Worm (Caenorhabditis elegans): ENCODE results near the gene R155.3.

The R155.3 gene

DNA sequence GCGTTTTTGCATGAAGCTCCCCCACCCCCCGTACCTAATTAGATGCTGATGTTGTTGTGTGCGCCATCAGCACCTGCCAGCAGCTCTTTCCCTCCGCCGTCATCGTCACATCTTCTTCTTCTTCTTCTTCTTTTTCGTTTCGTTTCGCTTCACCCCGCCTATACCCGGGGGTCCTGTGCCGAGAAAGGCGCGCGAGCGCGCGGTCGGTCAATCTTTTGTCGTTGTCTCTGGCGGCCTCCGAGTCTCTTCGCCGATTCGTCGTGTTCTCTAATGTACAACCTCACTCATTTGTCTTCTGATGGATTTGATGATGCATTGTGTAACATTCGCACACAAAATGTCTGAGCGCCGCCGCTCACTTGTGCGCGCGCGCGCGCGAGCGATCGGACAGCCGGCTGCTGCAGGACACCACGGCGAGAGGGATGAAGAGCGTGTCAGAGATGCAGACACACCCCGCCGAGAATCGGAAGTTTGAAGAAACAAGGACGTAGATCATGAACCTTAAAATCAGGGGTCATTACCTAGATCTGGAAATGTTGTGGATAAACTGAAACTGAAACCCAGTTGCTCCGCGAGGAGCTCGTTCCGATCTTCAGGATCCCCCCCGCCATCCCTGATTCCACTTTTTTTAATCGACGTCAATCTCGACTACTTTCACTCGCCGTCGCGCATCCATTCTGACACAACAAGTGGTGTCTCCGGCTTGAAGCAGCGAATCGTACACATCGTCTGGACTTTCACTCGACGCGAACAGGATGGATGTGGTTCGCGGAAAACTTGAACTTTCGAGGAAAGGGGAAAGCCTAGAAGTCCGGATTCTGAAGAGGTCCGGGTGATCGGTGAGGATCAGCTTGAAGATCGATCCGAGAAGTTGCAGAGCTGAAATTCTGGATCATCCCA, 52.9 kb downstream of the R155.3 start (continued):
- TF ChIP-seq unc-130 (tag; optimal IDR thresholded peaks at IDR 0.05) (peak; percentile 56), sptf-1 (tag; optimal IDR thresholded peaks at IDR 0.05) (no peak), lin-35 (GFP tag; optimal IDR thresholded peaks at IDR 0.05) (peak; percentile 49 to 82), mdl-1 (tag; optimal IDR thresholded peaks at IDR 0.05) (peak; percentile 47 to 92), fkh-8 (tag; optimal IDR thresholded peaks at IDR 0.05) (peak; percentile 97), pqm-1 (tag; optimal IDR thresholded peaks at IDR 0.05) (no peak), nhr-237 (tag; optimal IDR thresholded peaks at IDR 0.05) (peak; percentile 69), irx-1 (tag; optimal IDR thresholded peaks at IDR 0.05) (peak; percentile 92), rnt-1 (tag; optimal IDR thresholded peaks at IDR 0.05) (peak; percentile 94), vab-15 (tag; optimal IDR thresholded peaks at IDR 0.05) (peak; percentile 70), egl-13 (tag; optimal IDR thresholded peaks at IDR 0.05) (peak; percentile 82), ztf-4 (tag; optimal IDR thresholded peaks at IDR 0.05) (peak; percentile 75), mab-9 (GFP tag; IDR thresholded peaks at IDR 0.05) (peak; percentile 83), skn-1 (tag; optimal IDR thresholded peaks at IDR 0.05) (peak; percentile 95), nhr-47 (tag; optimal IDR thresholded peaks at IDR 0.05) (peak; percentile 96), pag-3 (tag; optimal IDR thresholded peaks at IDR 0.05; ENCODE audit: borderline replicate concordance, insufficient read depth) (no peak), C16A3.4 (tag; optimal IDR thresholded peaks at IDR 0.05) (peak; percentile 74), grh-1 (GFP tag; IDR thresholded peaks at IDR 0.05) (peak; percentile 92), nhr-11 (tag; optimal IDR thresholded peaks at IDR 0.05) (peak; percentile 74), nhr-71 (tag; optimal IDR thresholded peaks at IDR 0.05) (peak; percentile 99), aha-1 (tag; optimal IDR thresholded peaks at IDR 0.05) (peak; percentile 68), dsc-1 (tag; optimal IDR thresholded peaks at IDR 0.05) (peak; percentile 96), nhr-90 (tag; optimal IDR thresholded peaks at IDR 0.05; ENCODE audit: poor library complexity) (peak; percentile 91), pax-3 (tag; optimal IDR thresholded peaks at IDR 0.05) (peak; percentile 90), ets-5 (GFP tag; IDR thresholded peaks at IDR 0.05) (no peak), ceh-8 (GFP tag; optimal IDR thresholded peaks at IDR 0.05) (peak; percentile 99), hlh-4 (tag; optimal IDR thresholded peaks at IDR 0.05) (no peak), unc-30 (tag; optimal IDR thresholded peaks at IDR 0.05) (no peak), nhr-84 (tag; optimal IDR thresholded peaks at IDR 0.05) (no peak), efl-1 (optimal IDR thresholded peaks at IDR 0.05) (peak; percentile 74 to 84), efl-1 (GFP tag; optimal IDR thresholded peaks at IDR 0.05 in 1 of 2) (peak; percentile 48 to 95), swsn-7 (tag; optimal IDR thresholded peaks at IDR 0.05) (peak; percentile 93), C34B4.2 (tag; optimal IDR thresholded peaks at IDR 0.05) (no peak), nhr-28 (tag; optimal IDR thresholded peaks at IDR 0.05) (no peak), unc-86 (tag; optimal IDR thresholded peaks at IDR 0.05) (peak; percentile 96), lin-13 (GFP tag; optimal IDR thresholded peaks at IDR 0.05) (peak; percentile 84), Y116A8C.19 (tag; optimal IDR thresholded peaks at IDR 0.05; ENCODE audit: borderline replicate concordance) (no peak), elt-2 (tag; optimal IDR thresholded peaks at IDR 0.05) (no peak), aly-2 (tag; optimal IDR thresholded peaks at IDR 0.05) (peak; percentile 33), mep-1 (tag; optimal IDR thresholded peaks at IDR 0.05) (peak; percentile 60), tlp-1 (tag; optimal IDR thresholded peaks at IDR 0.05) (no peak), fkh-10 (GFP tag; optimal IDR thresholded peaks at IDR 0.05) (peak; percentile 92)

- TF ChIP-seq nhr-85 (tag) (peak; percentile 42), ceh-8 (GFP tag; optimal IDR thresholded peaks at IDR 0.05) (peak; percentile 42), dsc-1 (tag; optimal IDR thresholded peaks at IDR 0.05) (peak; percentile 99), nhr-71 (tag; optimal IDR thresholded peaks at IDR 0.05) (peak; percentile 73), ztf-4 (tag; optimal IDR thresholded peaks at IDR 0.05) (no peak), nhr-11 (tag; optimal IDR thresholded peaks at IDR 0.05) (peak; percentile 52), egl-13 (tag; optimal IDR thresholded peaks at IDR 0.05) (peak; percentile 84), vab-15 (tag; optimal IDR thresholded peaks at IDR 0.05) (no peak), pax-3 (tag; optimal IDR thresholded peaks at IDR 0.05) (peak; percentile 78), fos-1 (tag; optimal IDR thresholded peaks at IDR 0.05) (peak; percentile 60), nhr-47 (tag; optimal IDR thresholded peaks at IDR 0.05) (peak; percentile 87), mab-9 (GFP tag; IDR thresholded peaks at IDR 0.05) (no peak), efl-3 (GFP tag; optimal IDR thresholded peaks at IDR 0.05) (no peak), nhr-20 (tag; optimal IDR thresholded peaks at IDR 0.05) (peak; percentile 26), lin-14 (GFP tag; optimal IDR thresholded peaks at IDR 0.05) (peak; percentile 36), swsn-7 (tag; optimal IDR thresholded peaks at IDR 0.05) (peak; percentile 34), fkh-4 (tag; optimal IDR thresholded peaks at IDR 0.05; ENCODE audit: borderline replicate concordance) (peak; percentile 83), sox-4 (tag; optimal IDR thresholded peaks at IDR 0.05) (peak; percentile 87), ceh-82 (tag; optimal IDR thresholded peaks at IDR 0.05) (no peak), fkh-8 (tag; optimal IDR thresholded peaks at IDR 0.05) (peak; percentile 88)
These were observed 54.0 kb downstream of the R155.3 start for ce11 chrIII:1922516-1922915.
